Worm (Caenorhabditis elegans): ENCODE measurements around the gene mps-2.

ce11 chrII:264053-264452, 48.0 kb downstream of the mps-2 start, which contains the start of gene B0432.14:
- TF ChIP-seq ama-1 (optimal IDR thresholded peaks at IDR 0.05) (no peak), ceh-36 (tag; optimal IDR thresholded peaks at IDR 0.05) (no peak), flt-1 (GFP tag; IDR thresholded peaks at IDR 0.05) (no peak), tbx-11 (GFP tag; IDR thresholded peaks at IDR 0.05) (no peak), B0310.2 (tag; optimal IDR thresholded peaks at IDR 0.05) (no peak), hnd-1 (tag; optimal IDR thresholded peaks at IDR 0.05) (no peak), hmbx-1 (tag; optimal IDR thresholded peaks at IDR 0.05) (no peak), aly-1 (tag; optimal IDR thresholded peaks at IDR 0.05) (no peak), sea-1 (GFP tag; conservative IDR thresholded peaks at IDR 0.05) (no peak), scrt-1 (GFP tag; IDR thresholded peaks at IDR 0.05) (no peak), tbx-37 (GFP tag; conservative IDR thresholded peaks at IDR 0.05) (no peak), tra-4 (tag; optimal IDR thresholded peaks at IDR 0.05) (no peak), F13C5.2 (tag; optimal IDR thresholded peaks at IDR 0.05) (no peak), ceh-13 (GFP tag; optimal IDR thresholded peaks at IDR 0.05) (no peak)
